Fruit fly (Drosophila melanogaster) whole organism, pupa: Measurements from ENCODE around the gene Osi14.

Experiments used
- CG12605 ChIP-seq: fragments of 200-800 bp; sonication (Bioruptor generic); IDR thresholded peaks from 2 replicates; pipeline ENCODE4 v1.3.6; 2022; ENCODE audit warnings: missing biosample characterization, missing genetic modification characterization
- CG13204 ChIP-seq: fragments of 200-800 bp; sonication (Bioruptor generic); optimal IDR thresholded peaks from 2 replicates; lab custom pipeline; 2018; ENCODE audit warnings: missing biosample characterization, mild to moderate bottlenecking, missing genetic modification characterization, moderate library complexity
- CG14655 ChIP-seq: fragments of 200-800 bp; sonication (Bioruptor generic); optimal IDR thresholded peaks from 3 replicates; lab custom pipeline; 2017; ENCODE audit warnings: mild to moderate bottlenecking, missing biosample characterization, missing genetic modification reagents, missing genetic modification characterization
- CG17806 ChIP-seq: fragments of 200-800 bp; sonication (Bioruptor generic); optimal IDR thresholded peaks from 2 replicates; lab custom pipeline; 2018; ENCODE audit warnings: missing biosample characterization, mild to moderate bottlenecking, missing genetic modification characterization, moderate library complexity
- CG32121 ChIP-seq: fragments of 200-800 bp; sonication (Bioruptor generic); IDR thresholded peaks from 2 replicates; pipeline ENCODE4 v1.3.6; 2022; ENCODE audit warnings: missing biosample characterization, missing genetic modification characterization
- CG8159 ChIP-seq: fragments of 200-800 bp; sonication (Bioruptor generic); optimal IDR thresholded peaks from 3 replicates; lab custom pipeline; 2018; ENCODE audit warnings: missing biosample characterization, mild to moderate bottlenecking, missing genetic modification characterization, moderate library complexity
- CG8301 ChIP-seq: fragments of 200-800 bp; sonication (Bioruptor generic); optimal IDR thresholded peaks from 2 replicates; lab custom pipeline; 2018; ENCODE audit warnings: missing biosample characterization, mild to moderate bottlenecking, missing genetic modification characterization
- CG9948 ChIP-seq: fragments of 200-800 bp; sonication (Bioruptor generic); optimal IDR thresholded peaks from 2 replicates; lab custom pipeline; 2018; ENCODE audit warnings: missing biosample characterization, mild to moderate bottlenecking, missing genetic modification characterization, moderate library complexity
- D1 ChIP-seq: fragments of 200-800 bp; sonication (Bioruptor generic); optimal IDR thresholded peaks from 2 replicates; lab custom pipeline; 2018; ENCODE audit warnings: missing biosample characterization, mild to moderate bottlenecking, missing genetic modification characterization, moderate library complexity
- EcR ChIP-seq: fragments of 200-800 bp; sonication (Bioruptor generic); optimal IDR thresholded peaks from 3 replicates; lab custom pipeline; 2019; ENCODE audit warnings: missing biosample characterization, missing genetic modification characterization, mild to moderate bottlenecking, moderate library complexity, missing genetic modification reagents
- Ets98B ChIP-seq: fragments of 200-800 bp; sonication (Bioruptor generic); IDR thresholded peaks from 2 replicates; pipeline ENCODE4 v1.3.6; 2022; ENCODE audit warnings: missing biosample characterization, missing genetic modification characterization
- Pif1A ChIP-seq: fragments of 200-800 bp; sonication (Bioruptor generic); optimal IDR thresholded peaks from 3 replicates; lab custom pipeline; 2016; ENCODE audit warnings: missing biosample characterization, missing genetic modification characterization
- rn ChIP-seq: fragments of 200-800 bp; sonication (Bioruptor generic); IDR thresholded peaks from 2 replicates; pipeline ENCODE4 v1.3.6; 2022; ENCODE audit warnings: missing biosample characterization, missing genetic modification characterization

DNA sequence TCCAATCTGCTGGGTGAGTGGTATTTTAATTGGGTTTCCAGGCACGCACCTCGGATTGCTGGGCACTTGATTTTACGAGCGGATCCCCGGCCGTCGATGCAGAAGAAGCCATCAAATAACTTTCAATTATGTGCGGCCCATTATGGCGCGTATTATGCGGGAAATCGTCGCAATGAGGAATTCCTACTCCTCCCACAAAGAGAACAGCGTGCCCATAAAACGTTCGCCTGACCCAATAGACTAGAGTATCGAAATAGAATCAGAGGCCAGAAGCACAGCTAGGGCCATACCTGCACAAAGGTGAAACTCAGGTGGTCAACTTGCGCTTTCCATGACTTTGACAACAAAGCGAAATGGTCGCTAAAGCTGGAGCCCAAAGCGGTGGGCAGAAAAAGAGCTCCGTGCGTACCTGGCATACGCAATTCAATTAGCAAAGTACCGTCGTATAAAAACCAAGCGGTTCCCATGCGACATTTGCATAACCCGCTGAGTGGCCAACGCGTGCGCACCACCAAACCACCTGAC is 30.9 kb downstream of the Osi14 start, which contains the start of gene Osi18:
- TF ChIP-seq EcR (no peak), CG9948 (tag; lab: Kevin White, UChicago) (no peak), CG8159 (no peak), rn (GFP tag; lab: Robert Waterston, UW) (no peak), Pif1A (no peak), D1 (tag; lab: Kevin White, UChicago) (no peak), CG17806 (tag; lab: Kevin White, UChicago) (no peak), Ets98B (GFP tag; lab: Robert Waterston, UW) (no peak), CG8301 (tag; lab: Kevin White, UChicago) (no peak), CG13204 (GFP tag; lab: Kevin White, UChicago) (no peak), CG32121 (GFP tag; lab: Robert Waterston, UW) (no peak), CG14655 (GFP tag; lab: Kevin White, UChicago) (no peak), CG12605 (GFP tag; lab: Robert Waterston, UW) (no peak)
